Worm (Caenorhabditis elegans) whole organism, L1 larva: ENCODE results near the gene T19D12.6.

Experiments used
- C04F5.9 ChIP-seq: sonication (generic microtip); optimal IDR thresholded peaks from 2 replicates; lab custom pipeline; 2016; ENCODE audit warnings: missing genetic modification characterization, missing compliant biosample characterization
- C16A3.4 ChIP-seq: fragments of 150-350 bp; optimal IDR thresholded peaks from 2 replicates; lab custom pipeline; 2014; ENCODE audit warnings: missing biosample characterization, missing genetic modification characterization
- C34B4.2 ChIP-seq: sonication (generic microtip); optimal IDR thresholded peaks from 2 replicates; lab custom pipeline; 2017; ENCODE audit warnings: mild to moderate bottlenecking, missing genetic modification characterization, missing compliant biosample characterization
- F16B12.6 ChIP-seq: fragments of 150-350 bp; optimal IDR thresholded peaks from 2 replicates; lab custom pipeline; 2014; ENCODE audit warnings: missing biosample characterization, missing genetic modification characterization
- aly-2 ChIP-seq: fragments of 150-350 bp; optimal IDR thresholded peaks from 2 replicates; lab custom pipeline; 2014; ENCODE audit warnings: missing biosample characterization, missing genetic modification characterization
- ceh-82 ChIP-seq, 3 experiments: fragments of 150-350 bp in 1 of 3; sonication (generic microtip) in 2 of 3; optimal IDR thresholded peaks; 2 replicates each; lab custom pipeline; 2014 to 2017; ENCODE audit warnings: missing biosample characterization in 3 of 3, missing genetic modification characterization in 3 of 3
- ceh-90 ChIP-seq: sonication (generic microtip); optimal IDR thresholded peaks from 2 replicates; lab custom pipeline; 2016; ENCODE audit warnings: missing genetic modification characterization, missing compliant biosample characterization
- dpl-1 ChIP-seq, 3 experiments: fragments of 150-350 bp in 2 of 3; sonication (generic microtip) in 1 of 3; optimal IDR thresholded peaks; 2 replicates each; lab custom pipeline; 2014 to 2017; ENCODE audit warnings: missing biosample characterization in 3 of 3, missing genetic modification characterization in 3 of 3, missing genetic modification reagents in 3 of 3
- dsc-1 ChIP-seq: sonication (generic microtip); optimal IDR thresholded peaks from 2 replicates; lab custom pipeline; 2016; ENCODE audit warnings: mild to moderate bottlenecking, missing genetic modification characterization, missing compliant biosample characterization
- efl-1 ChIP-seq, 4 experiments: fragments of 150-350 bp; optimal IDR thresholded peaks in 3 of 4; peaks in 1 of 4; 1 replicate in 1 of 4; 2 replicates in 3 of 4; lab custom pipeline; 2014; ENCODE audit warnings: missing biosample characterization in 2 of 4, missing genetic modification characterization in 2 of 4, missing genetic modification reagents in 2 of 4
- elt-3 ChIP-seq, 6 experiments: fragments of 150-350 bp in 1 of 6; sonication (generic microtip); optimal IDR thresholded peaks; 2 replicates each; lab custom pipeline; 2017 to 2018; ENCODE audit warnings: missing biosample characterization in 6 of 6, missing genetic modification characterization in 6 of 6, inconsistent platforms in 1 of 6
- fkh-8 ChIP-seq: sonication (generic microtip); optimal IDR thresholded peaks from 2 replicates; lab custom pipeline; 2016; ENCODE audit warnings: mild to moderate bottlenecking, missing genetic modification characterization, missing compliant biosample characterization
- hlh-17 ChIP-seq: fragments of 200-800 bp; sonication (Bioruptor generic); optimal IDR thresholded peaks from 2 replicates; lab custom pipeline; 2018; ENCODE audit warnings: missing genetic modification characterization, mild to moderate bottlenecking, missing compliant biosample characterization, moderate library complexity, borderline replicate concordance
- hpl-2 ChIP-seq: fragments of 150-350 bp; optimal IDR thresholded peaks from 2 replicates; lab custom pipeline; 2014; ENCODE audit warnings: missing biosample characterization, missing genetic modification reagents, missing genetic modification characterization
- irx-1 ChIP-seq: sonication (generic microtip); optimal IDR thresholded peaks from 2 replicates; lab custom pipeline; 2016; ENCODE audit warnings: missing genetic modification characterization, missing compliant biosample characterization
- jun-1 ChIP-seq: fragments of 150-350 bp; optimal IDR thresholded peaks from 2 replicates; lab custom pipeline; 2014; ENCODE audit warnings: missing biosample characterization, missing genetic modification reagents, missing genetic modification characterization
- lin-13 ChIP-seq: fragments of 150-350 bp; optimal IDR thresholded peaks from 2 replicates; lab custom pipeline; 2014; ENCODE audit warnings: missing biosample characterization, missing genetic modification reagents, missing genetic modification characterization
- lin-14 ChIP-seq: fragments of 200-800 bp; sonication (Bioruptor generic); optimal IDR thresholded peaks from 2 replicates; lab custom pipeline; 2018; ENCODE audit warnings: mild to moderate bottlenecking, missing genetic modification characterization, moderate library complexity, missing compliant biosample characterization
- lin-15B ChIP-seq: fragments of 150-350 bp; sonication (generic microtip); optimal IDR thresholded peaks from 3 replicates; lab custom pipeline; 2014; ENCODE audit warnings: missing biosample characterization, missing genetic modification characterization
- lin-35 ChIP-seq, 2 experiments: fragments of 150-350 bp; optimal IDR thresholded peaks; 2 replicates each; lab custom pipeline; 2014; ENCODE audit warnings: missing biosample characterization in 2 of 2, missing genetic modification characterization in 2 of 2, missing genetic modification reagents in 2 of 2
- lsy-2 ChIP-seq, 2 experiments: fragments of 150-350 bp; optimal IDR thresholded peaks; 2 replicates each; lab custom pipeline; 2014; ENCODE audit warnings: missing biosample characterization in 2 of 2, missing genetic modification characterization in 2 of 2
- nhr-11 ChIP-seq: fragments of 150-350 bp; optimal IDR thresholded peaks from 2 replicates; lab custom pipeline; 2014; ENCODE audit warnings: missing biosample characterization, missing genetic modification characterization
- nhr-12 ChIP-seq: sonication (generic microtip); optimal IDR thresholded peaks from 2 replicates; lab custom pipeline; 2017; ENCODE audit warnings: missing biosample characterization, missing genetic modification characterization
- nhr-20 ChIP-seq: sonication (generic microtip); optimal IDR thresholded peaks from 2 replicates; lab custom pipeline; 2016; ENCODE audit warnings: mild to moderate bottlenecking, missing genetic modification characterization, missing compliant biosample characterization
- nhr-47 ChIP-seq: sonication (generic microtip); optimal IDR thresholded peaks from 2 replicates; lab custom pipeline; 2016; ENCODE audit warnings: mild to moderate bottlenecking, missing genetic modification characterization, moderate library complexity, missing compliant biosample characterization
- nhr-71 ChIP-seq: sonication (generic microtip); optimal IDR thresholded peaks from 2 replicates; lab custom pipeline; 2016; ENCODE audit warnings: mild to moderate bottlenecking, missing genetic modification characterization, moderate library complexity, missing compliant biosample characterization
- nhr-76 ChIP-seq: sonication (generic microtip); optimal IDR thresholded peaks from 2 replicates; lab custom pipeline; 2017; ENCODE audit warnings: missing biosample characterization, missing genetic modification characterization
- nhr-84 ChIP-seq: sonication (generic microtip); optimal IDR thresholded peaks from 2 replicates; lab custom pipeline; 2017; ENCODE audit warnings: missing biosample characterization, missing genetic modification characterization
- nhr-90 ChIP-seq: sonication (generic microtip); optimal IDR thresholded peaks from 2 replicates; lab custom pipeline; 2016; ENCODE audit warnings: mild to moderate bottlenecking, missing genetic modification characterization, missing compliant biosample characterization; ENCODE audit not compliant: poor library complexity
- pax-3 ChIP-seq: fragments of 200-800 bp; sonication (Bioruptor generic); optimal IDR thresholded peaks from 2 replicates; lab custom pipeline; 2018; ENCODE audit warnings: mild to moderate bottlenecking, missing genetic modification characterization, moderate library complexity, missing compliant biosample characterization
- pqm-1 ChIP-seq: sonication (generic microtip); optimal IDR thresholded peaks from 3 replicates; lab custom pipeline; 2017; ENCODE audit warnings: missing biosample characterization, missing genetic modification characterization
- rnt-1 ChIP-seq: sonication (generic microtip); optimal IDR thresholded peaks from 2 replicates; lab custom pipeline; 2016; ENCODE audit warnings: mild to moderate bottlenecking, missing genetic modification characterization, moderate library complexity, missing compliant biosample characterization
- skn-1 ChIP-seq: fragments of 150-350 bp; optimal IDR thresholded peaks from 2 replicates; lab custom pipeline; 2014; ENCODE audit warnings: missing biosample characterization, missing genetic modification characterization
- snu-23 ChIP-seq: sonication (generic microtip); optimal IDR thresholded peaks from 2 replicates; lab custom pipeline; 2016; ENCODE audit warnings: missing genetic modification characterization, missing compliant biosample characterization
- sup-37 ChIP-seq: fragments of 200-800 bp; sonication (Bioruptor generic); optimal IDR thresholded peaks from 2 replicates; lab custom pipeline; 2018; ENCODE audit warnings: mild to moderate bottlenecking, missing genetic modification characterization, missing compliant biosample characterization
- tbx-2 ChIP-seq: sonication (generic microtip); optimal IDR thresholded peaks from 2 replicates; lab custom pipeline; 2016; ENCODE audit warnings: missing genetic modification characterization, missing compliant biosample characterization
- unc-130 ChIP-seq: fragments of 150-350 bp; optimal IDR thresholded peaks from 2 replicates; lab custom pipeline; 2017; ENCODE audit warnings: missing biosample characterization, missing genetic modification characterization, inconsistent platforms
- vab-15 ChIP-seq: sonication (generic microtip); optimal IDR thresholded peaks from 2 replicates; lab custom pipeline; 2017; ENCODE audit warnings: missing genotype, mild to moderate bottlenecking, missing genetic modification characterization, missing compliant biosample characterization
- zag-1 ChIP-seq: fragments of 150-350 bp; optimal IDR thresholded peaks from 2 replicates; lab custom pipeline; 2014; ENCODE audit warnings: missing biosample characterization, missing genetic modification characterization

The T19D12.6 gene

DNA sequence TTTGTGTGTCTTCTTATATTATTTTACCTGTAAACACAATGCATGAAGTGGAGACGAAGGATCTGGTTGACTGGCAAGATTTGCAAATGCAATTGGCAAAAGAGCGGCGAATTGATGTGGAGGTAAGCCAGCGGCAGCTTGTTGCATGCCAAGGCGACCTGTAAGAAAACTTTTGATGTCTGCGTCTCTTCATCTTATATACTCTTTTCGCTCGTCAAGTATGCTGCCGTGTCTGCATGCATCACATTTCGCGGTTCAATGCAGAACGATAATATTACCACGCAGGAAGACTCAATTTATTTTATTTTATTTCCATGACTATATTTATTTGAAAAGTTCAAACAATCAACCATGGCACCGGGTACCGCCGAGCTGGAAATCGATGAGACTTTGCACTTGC, 41.9 kb downstream of the T19D12.6 start, which contains the start of gene vps-33.2 (continued):
- TF ChIP-seq nhr-76 (no peak), dpl-1 (GFP tag; optimal IDR thresholded peaks at IDR 0.05; lab: Kevin White, UChicago) (peak; percentile 23 to 62 (median 60)), efl-1 (optimal IDR thresholded peaks at IDR 0.05; lab: Kevin White, UChicago) (peak; percentile 61 to 71), efl-1 (GFP tag; optimal IDR thresholded peaks at IDR 0.05 in 1 of 2; lab: Kevin White, UChicago) (peak; percentile 60 to 95), nhr-20 (tag; lab: Kevin White, UChicago) (peak; percentile 57), snu-23 (GFP tag; lab: Kevin White, UChicago) (peak; percentile 60), dsc-1 (tag; lab: Kevin White, UChicago) (peak; percentile 36), hpl-2 (GFP tag; lab: Kevin White, UChicago) (no peak), elt-3 (tag; optimal IDR thresholded peaks at IDR 0.05; lab: Kevin White, UChicago) (peak in 1 of 6 experiments; percentile 6), irx-1 (tag; lab: Kevin White, UChicago) (peak; percentile 8), rnt-1 (tag; lab: Kevin White, UChicago) (peak; percentile 68), lsy-2 (tag; optimal IDR thresholded peaks at IDR 0.05; lab: Kevin White, UChicago) (peak; percentile 55 to 61), C04F5.9 (tag; lab: Kevin White, UChicago) (peak; percentile 13), C34B4.2 (no peak), unc-130 (tag; lab: Kevin White, UChicago) (peak; percentile 27), tbx-2 (tag; lab: Kevin White, UChicago) (peak; percentile 63)

ce11 chrII:6598050-6598449, 44.9 kb downstream of the T19D12.6 start, which contains the start of gene dnj-8:
TSS of gene dnj-8 (minus strand) at chrII:6598080.
- TF ChIP-seq hlh-17 (GFP tag; lab: Kevin White, UChicago) (no peak), nhr-47 (tag; lab: Kevin White, UChicago) (no peak), sup-37 (no peak), nhr-76 (no peak), fkh-8 (tag; lab: Kevin White, UChicago) (peak; percentile 1), lsy-2 (tag; optimal IDR thresholded peaks at IDR 0.05; lab: Kevin White, UChicago) (peak in 1 of 2 experiments; percentile 15), F16B12.6 (tag; lab: Kevin White, UChicago) (peak; percentile 4), vab-15 (tag; lab: Kevin White, UChicago) (no peak), lin-35 (GFP tag; optimal IDR thresholded peaks at IDR 0.05; lab: Kevin White, UChicago) (no peak), nhr-90 (tag; lab: Kevin White, UChicago) (no peak), pax-3 (tag; lab: Kevin White, UChicago) (no peak), pqm-1 (tag; lab: Kevin White, UChicago) (no peak), tbx-2 (tag; lab: Kevin White, UChicago) (no peak), skn-1 (tag; lab: Kevin White, UChicago) (no peak), jun-1 (tag; lab: Kevin White, UChicago) (no peak), lin-13 (GFP tag; lab: Kevin White, UChicago) (no peak), nhr-71 (tag; lab: Kevin White, UChicago) (no peak), ceh-82 (tag; optimal IDR thresholded peaks at IDR 0.05; lab: Kevin White, UChicago) (peak in 1 of 3 experiments; percentile 11), zag-1 (tag; lab: Kevin White, UChicago) (no peak), snu-23 (GFP tag; lab: Kevin White, UChicago) (no peak), nhr-11 (no peak), efl-1 (optimal IDR thresholded peaks at IDR 0.05; lab: Kevin White, UChicago) (peak; percentile 2 to 10), efl-1 (GFP tag; optimal IDR thresholded peaks at IDR 0.05 in 1 of 2; lab: Kevin White, UChicago) (peak in 1 of 2 experiments; percentile 12), aly-2 (tag; lab: Kevin White, UChicago) (no peak), lin-15B (peak; percentile 2), nhr-84 (tag; lab: Kevin White, UChicago) (no peak), ceh-90 (no peak), lin-14 (peak; percentile 60), dpl-1 (GFP tag; optimal IDR thresholded peaks at IDR 0.05; lab: Kevin White, UChicago) (peak in 1 of 3 experiments; percentile 21), C16A3.4 (no peak), nhr-12 (no peak)
